Worm (Caenorhabditis elegans) whole organism, late embryonic: ENCODE data around the gene ani-1.

ENCODE experiments used
- C38D4.7 ChIP-seq: fragments of 200-800 bp; sonication (Bioruptor generic); optimal IDR thresholded peaks from 2 replicates; lab custom pipeline; 2018; ENCODE audit warnings: mild to moderate bottlenecking, missing genetic modification characterization, moderate library complexity, missing compliant biosample characterization
- K02D7.2 ChIP-seq: sonication (generic microtip); optimal IDR thresholded peaks from 2 replicates; lab custom pipeline; 2017; ENCODE audit warnings: mild to moderate bottlenecking, missing genetic modification characterization, missing compliant biosample characterization
- Y22D7AL.16 ChIP-seq: sonication (generic microtip); optimal IDR thresholded peaks from 2 replicates; lab custom pipeline; 2016; ENCODE audit warnings: missing genetic modification characterization, missing compliant biosample characterization
- ceh-14 ChIP-seq: sonication (generic microtip); optimal IDR thresholded peaks from 2 replicates; lab custom pipeline; 2016; ENCODE audit warnings: missing genotype, missing genetic modification characterization, missing compliant biosample characterization
- ceh-18 ChIP-seq: sonication (generic microtip); optimal IDR thresholded peaks from 2 replicates; lab custom pipeline; 2016; ENCODE audit warnings: missing genetic modification characterization, missing compliant biosample characterization
- ceh-19 ChIP-seq: fragments of 200-800 bp; sonication (Bioruptor generic); optimal IDR thresholded peaks from 2 replicates; lab custom pipeline; 2018; ENCODE audit warnings: mild to moderate bottlenecking, missing genetic modification characterization, missing compliant biosample characterization
- ceh-2 ChIP-seq: sonication (generic microtip); optimal IDR thresholded peaks from 2 replicates; lab custom pipeline; 2016; ENCODE audit warnings: missing genotype, missing genetic modification characterization, missing compliant biosample characterization
- ceh-22 ChIP-seq: sonication (generic microtip); optimal IDR thresholded peaks from 2 replicates; lab custom pipeline; 2017; ENCODE audit warnings: missing biosample characterization, missing genetic modification characterization
- ceh-31 ChIP-seq: sonication (generic microtip); optimal IDR thresholded peaks from 2 replicates; lab custom pipeline; 2016; ENCODE audit warnings: missing genetic modification characterization, missing compliant biosample characterization
- ceh-34 ChIP-seq: sonication (generic microtip); optimal IDR thresholded peaks from 2 replicates; lab custom pipeline; 2016; ENCODE audit warnings: mild to moderate bottlenecking, missing genetic modification characterization, missing compliant biosample characterization
- ceh-45 ChIP-seq: fragments of 200-800 bp; sonication (Bioruptor generic); IDR thresholded peaks from 2 replicates; pipeline ENCODE4 v1.3.6; 2022; ENCODE audit warnings: missing genetic modification reagents, missing genetic modification characterization, missing compliant biosample characterization
- ceh-48 ChIP-seq: sonication (generic microtip); optimal IDR thresholded peaks from 2 replicates; lab custom pipeline; 2016; ENCODE audit warnings: missing genetic modification characterization, inconsistent platforms, missing compliant biosample characterization
- ceh-6 ChIP-seq: fragments of 200-800 bp; sonication (Bioruptor generic); optimal IDR thresholded peaks from 2 replicates; lab custom pipeline; 2018; ENCODE audit warnings: mild to moderate bottlenecking, missing genetic modification characterization, missing compliant biosample characterization
- che-1 ChIP-seq: sonication (generic microtip); optimal IDR thresholded peaks from 2 replicates; lab custom pipeline; 2016; ENCODE audit warnings: mild to moderate bottlenecking, missing genetic modification characterization, missing compliant biosample characterization
- dve-1 ChIP-seq: sonication (generic microtip); optimal IDR thresholded peaks from 2 replicates; lab custom pipeline; 2017; ENCODE audit warnings: antibody characterized with exemption, mild to moderate bottlenecking, missing genetic modification characterization, missing compliant biosample characterization
- elt-4 ChIP-seq: sonication (generic microtip); optimal IDR thresholded peaks from 2 replicates; lab custom pipeline; 2016; ENCODE audit warnings: missing genetic modification characterization, missing compliant biosample characterization
- fax-1 ChIP-seq: sonication (generic microtip); optimal IDR thresholded peaks from 2 replicates; lab custom pipeline; 2016; ENCODE audit warnings: missing genotype, missing genetic modification characterization, missing compliant biosample characterization
- fkh-10 ChIP-seq: fragments of 150-350 bp; optimal IDR thresholded peaks from 2 replicates; lab custom pipeline; 2014; ENCODE audit warnings: missing biosample characterization, missing genetic modification reagents, missing genetic modification characterization
- fkh-6 ChIP-seq: sonication (generic microtip); optimal IDR thresholded peaks from 2 replicates; lab custom pipeline; 2016; ENCODE audit warnings: missing genetic modification characterization, missing compliant biosample characterization
- gmeb-2 ChIP-seq: sonication (generic microtip); optimal IDR thresholded peaks from 2 replicates; lab custom pipeline; 2016; ENCODE audit warnings: missing genetic modification characterization, inconsistent platforms, missing compliant biosample characterization
- hlh-15 ChIP-seq: sonication (generic microtip); optimal IDR thresholded peaks from 2 replicates; lab custom pipeline; 2016; ENCODE audit warnings: missing genetic modification characterization, missing compliant biosample characterization
- hlh-30 ChIP-seq: sonication (generic microtip); optimal IDR thresholded peaks from 2 replicates; lab custom pipeline; 2017; ENCODE audit warnings: antibody characterized with exemption, missing genetic modification characterization, missing compliant biosample characterization; ENCODE audit not compliant: insufficient read depth
- hlh-6 ChIP-seq: sonication (generic microtip); optimal IDR thresholded peaks from 2 replicates; lab custom pipeline; 2016; ENCODE audit warnings: missing genotype, missing genetic modification characterization, missing compliant biosample characterization
- lim-6 ChIP-seq: sonication (generic microtip); optimal IDR thresholded peaks from 2 replicates; lab custom pipeline; 2016; ENCODE audit warnings: missing genetic modification characterization, missing compliant biosample characterization
- lin-11 ChIP-seq: fragments of 200-800 bp; sonication (Bioruptor generic); optimal IDR thresholded peaks from 2 replicates; lab custom pipeline; 2018; ENCODE audit warnings: mild to moderate bottlenecking, missing genetic modification characterization, missing compliant biosample characterization
- madf-2 ChIP-seq: sonication (generic microtip); optimal IDR thresholded peaks from 2 replicates; lab custom pipeline; 2017; ENCODE audit warnings: missing genetic modification characterization, missing compliant biosample characterization
- mec-3 ChIP-seq: sonication (generic microtip); optimal IDR thresholded peaks from 2 replicates; lab custom pipeline; 2016; ENCODE audit warnings: borderline replicate concordance, missing genetic modification characterization, missing compliant biosample characterization
- nfya-1 ChIP-seq: sonication (generic microtip); optimal IDR thresholded peaks from 2 replicates; lab custom pipeline; 2017; ENCODE audit warnings: missing genetic modification characterization, mild to moderate bottlenecking, missing compliant biosample characterization, antibody characterized with exemption, moderate library complexity
- nhr-11 ChIP-seq: fragments of 150-350 bp; optimal IDR thresholded peaks from 2 replicates; lab custom pipeline; 2014; ENCODE audit warnings: missing biosample characterization, missing genetic modification characterization
- nhr-232 ChIP-seq: sonication (generic microtip); optimal IDR thresholded peaks from 2 replicates; lab custom pipeline; 2016; ENCODE audit warnings: missing genetic modification characterization, missing compliant biosample characterization
- npax-4 ChIP-seq: sonication (generic microtip); optimal IDR thresholded peaks from 2 replicates; lab custom pipeline; 2016; ENCODE audit warnings: missing genetic modification characterization, missing compliant biosample characterization
- odd-2 ChIP-seq: sonication (generic microtip); optimal IDR thresholded peaks from 2 replicates; lab custom pipeline; 2017; ENCODE audit warnings: antibody characterized with exemption, mild to moderate bottlenecking, missing genetic modification characterization, missing compliant biosample characterization
- pag-3 ChIP-seq: sonication (generic microtip); optimal IDR thresholded peaks from 2 replicates; lab custom pipeline; 2016; ENCODE audit warnings: missing compliant biosample characterization, missing genetic modification characterization, borderline replicate concordance
- pat-9 ChIP-seq: fragments of 200-800 bp; sonication (Bioruptor generic); optimal IDR thresholded peaks from 2 replicates; lab custom pipeline; 2018; ENCODE audit warnings: mild to moderate bottlenecking, missing genetic modification characterization, moderate library complexity, missing compliant biosample characterization
- pax-1 ChIP-seq: fragments of 150-350 bp; optimal IDR thresholded peaks from 2 replicates; lab custom pipeline; 2014; ENCODE audit warnings: missing biosample characterization, missing genetic modification characterization
- pqm-1 ChIP-seq: sonication (generic microtip); optimal IDR thresholded peaks from 2 replicates; lab custom pipeline; 2016; ENCODE audit warnings: missing genetic modification characterization, missing compliant biosample characterization
- pros-1 ChIP-seq: fragments of 150-350 bp; optimal IDR thresholded peaks from 2 replicates; lab custom pipeline; 2014; ENCODE audit warnings: missing biosample characterization, missing genetic modification reagents, missing genetic modification characterization
- ref-2 ChIP-seq: sonication (generic microtip); optimal IDR thresholded peaks from 2 replicates; lab custom pipeline; 2016; ENCODE audit warnings: missing genetic modification characterization, missing compliant biosample characterization
- rnt-1 ChIP-seq: sonication (generic microtip); optimal IDR thresholded peaks from 2 replicates; lab custom pipeline; 2016; ENCODE audit warnings: missing genetic modification characterization, missing compliant biosample characterization
- sdc-2 ChIP-seq: sonication (generic microtip); optimal IDR thresholded peaks from 2 replicates; lab custom pipeline; 2016; ENCODE audit warnings: missing genotype, missing genetic modification characterization, missing compliant biosample characterization
- sox-2 ChIP-seq: fragments of 200-800 bp; sonication (Bioruptor generic); IDR thresholded peaks from 2 replicates; pipeline ENCODE4 v1.3.6; 2022; ENCODE audit warnings: missing genetic modification reagents, missing genetic modification characterization, missing compliant biosample characterization
- tbx-2 ChIP-seq: sonication (generic microtip); optimal IDR thresholded peaks from 2 replicates; lab custom pipeline; 2016; ENCODE audit warnings: missing genetic modification characterization, missing compliant biosample characterization
- tbx-7 ChIP-seq: sonication (generic microtip); optimal IDR thresholded peaks from 2 replicates; lab custom pipeline; 2016; ENCODE audit warnings: missing genotype, missing genetic modification characterization, missing compliant biosample characterization
- ttx-3 ChIP-seq: sonication (generic microtip); optimal IDR thresholded peaks from 2 replicates; lab custom pipeline; 2016; ENCODE audit warnings: missing genetic modification reagents, missing genetic modification characterization, missing compliant biosample characterization
- unc-42 ChIP-seq: sonication (generic microtip); optimal IDR thresholded peaks from 2 replicates; lab custom pipeline; 2016; ENCODE audit warnings: missing genotype, missing genetic modification characterization, missing compliant biosample characterization
- unc-55 ChIP-seq: sonication (generic microtip); optimal IDR thresholded peaks from 2 replicates; lab custom pipeline; 2017; ENCODE audit warnings: missing biosample characterization, missing genetic modification reagents, missing genetic modification characterization
- unc-86 ChIP-seq: sonication (generic microtip); optimal IDR thresholded peaks from 2 replicates; lab custom pipeline; 2016; ENCODE audit warnings: missing genetic modification characterization, missing compliant biosample characterization
- zip-5 ChIP-seq: sonication (generic microtip); optimal IDR thresholded peaks from 2 replicates; lab custom pipeline; 2016; ENCODE audit warnings: missing genetic modification characterization, missing compliant biosample characterization

ani-1 gene

ce11 chrIII:12491984-12492383, 38.8 kb upstream of the ani-1 start, which contains the start of gene Y49E10.25:
Gene Y49E10.25, minus strand, starts transcription at chrIII:12492084.
- TF ChIP-seq tbx-2 (no peak), unc-42 (tag; lab: Kevin White, UChicago) (no peak), sox-2 (no peak), nhr-232 (tag; lab: Kevin White, UChicago) (no peak), mec-3 (tag; lab: Kevin White, UChicago) (no peak), zip-5 (tag; lab: Kevin White, UChicago) (no peak), ceh-18 (tag; lab: Kevin White, UChicago) (no peak), unc-55 (no peak)

ce11 chrIII:12484432-12484831, 31.3 kb upstream of the ani-1 start, which contains the start of gene arrd-16:
Gene arrd-16, plus strand, starts transcription at chrIII:12484732.
- TF ChIP-seq ceh-18 (tag; lab: Kevin White, UChicago) (no peak), fkh-10 (GFP tag; lab: Kevin White, UChicago) (no peak), lim-6 (tag; lab: Kevin White, UChicago) (no peak), sdc-2 (no peak), ceh-31 (tag; lab: Kevin White, UChicago) (no peak), pag-3 (tag; lab: Kevin White, UChicago) (no peak), lin-11 (tag; lab: Kevin White, UChicago) (no peak), hlh-15 (tag; lab: Kevin White, UChicago) (no peak), ceh-22 (no peak)

ce11 chrIII:12472497-12472896, 19.3 kb upstream of the ani-1 start, which contains the start of gene cccp-1:
Gene cccp-1, plus strand, starts transcription at chrIII:12472873.
- TF ChIP-seq pag-3 (tag; lab: Kevin White, UChicago) (no peak), unc-86 (tag; lab: Kevin White, UChicago) (no peak), fax-1 (tag; lab: Kevin White, UChicago) (no peak), ceh-6 (GFP tag; lab: Kevin White, UChicago) (no peak), pat-9 (tag; lab: Kevin White, UChicago) (no peak), Y22D7AL.16 (tag; lab: Kevin White, UChicago) (no peak), ceh-48 (tag; lab: Kevin White, UChicago) (peak; percentile 95), unc-55 (no peak), pqm-1 (tag; lab: Kevin White, UChicago) (no peak), ceh-19 (GFP tag; lab: Kevin White, UChicago) (peak; percentile 7), ceh-31 (tag; lab: Kevin White, UChicago) (peak; percentile 39), rnt-1 (tag; lab: Kevin White, UChicago) (no peak), npax-4 (no peak), elt-4 (tag; lab: Kevin White, UChicago) (no peak), nfya-1 (tag; lab: Kevin White, UChicago) (peak; percentile 25), ceh-18 (tag; lab: Kevin White, UChicago) (no peak), ceh-22 (no peak), odd-2 (tag; lab: Kevin White, UChicago) (no peak), gmeb-2 (tag; lab: Kevin White, UChicago) (no peak), ref-2 (tag; lab: Kevin White, UChicago) (no peak), ceh-2 (no peak), ceh-45 (GFP tag; lab: Robert Waterston, UW) (no peak), hlh-30 (no peak), fkh-10 (GFP tag; lab: Kevin White, UChicago) (no peak), ttx-3 (no peak), sdc-2 (no peak), K02D7.2 (no peak), dve-1 (tag; lab: Kevin White, UChicago) (no peak), tbx-7 (tag; lab: Kevin White, UChicago) (no peak), lim-6 (tag; lab: Kevin White, UChicago) (no peak), che-1 (tag; lab: Kevin White, UChicago) (no peak), unc-42 (tag; lab: Kevin White, UChicago) (peak; percentile 39), fkh-6 (tag; lab: Kevin White, UChicago) (no peak), hlh-15 (tag; lab: Kevin White, UChicago) (no peak), nhr-11 (tag; lab: Kevin White, UChicago) (no peak), pros-1 (no peak), ceh-14 (no peak), hlh-6 (no peak), pax-1 (tag; lab: Kevin White, UChicago) (no peak), ceh-34 (tag; lab: Kevin White, UChicago) (no peak), madf-2 (tag; lab: Kevin White, UChicago) (no peak), C38D4.7 (no peak)
